Worm (Caenorhabditis elegans) whole organism, L1 larva: ENCODE data around the gene coa-1.
A peak's percentile ranks its signal among the peaks of the same experiment; 100 is the strongest.

Experiments used
- C16A3.4 ChIP-seq: fragments of 150-350 bp; optimal IDR thresholded peaks from 2 replicates; lab custom pipeline; 2014; ENCODE audit warnings: missing biosample characterization, missing genetic modification characterization
- C34B4.2 ChIP-seq: sonication (generic microtip); optimal IDR thresholded peaks from 2 replicates; lab custom pipeline; 2017; ENCODE audit warnings: mild to moderate bottlenecking, missing genetic modification characterization, missing compliant biosample characterization
- Y116A8C.19 ChIP-seq: sonication (generic microtip); optimal IDR thresholded peaks from 2 replicates; lab custom pipeline; 2016; ENCODE audit warnings: missing compliant biosample characterization, missing genetic modification characterization, borderline replicate concordance
- alr-1 ChIP-seq: fragments of 200-800 bp; sonication (Bioruptor generic); optimal IDR thresholded peaks from 2 replicates; lab custom pipeline; 2018; ENCODE audit warnings: borderline replicate concordance, mild to moderate bottlenecking, missing genetic modification characterization, missing compliant biosample characterization
- ama-1 ChIP-seq: fragments of 150-350 bp; optimal IDR thresholded peaks from 2 replicates; lab custom pipeline; 2014
- ceh-63 ChIP-seq: fragments of 200-800 bp; sonication (Bioruptor generic); optimal IDR thresholded peaks from 2 replicates; lab custom pipeline; 2018; ENCODE audit warnings: mild to moderate bottlenecking, missing genetic modification characterization, missing compliant biosample characterization
- ceh-82 ChIP-seq, 3 experiments: fragments of 150-350 bp in 1 of 3; sonication (generic microtip) in 2 of 3; optimal IDR thresholded peaks; 2 replicates each; lab custom pipeline; 2014 to 2017; ENCODE audit warnings: missing biosample characterization in 3 of 3, missing genetic modification characterization in 3 of 3
- ceh-88 ChIP-seq: fragments of 200-800 bp; sonication (Bioruptor generic); IDR thresholded peaks from 2 replicates; pipeline ENCODE4 v1.3.6; 2022; ENCODE audit warnings: missing genetic modification characterization, missing compliant biosample characterization
- ceh-90 ChIP-seq: sonication (generic microtip); optimal IDR thresholded peaks from 2 replicates; lab custom pipeline; 2016; ENCODE audit warnings: missing genetic modification characterization, missing compliant biosample characterization
- ces-1 ChIP-seq: fragments of 150-350 bp; optimal IDR thresholded peaks from 2 replicates; lab custom pipeline; 2014; ENCODE audit warnings: missing biosample characterization, missing genetic modification reagents, missing genetic modification characterization
- dpl-1 ChIP-seq, 3 experiments: fragments of 150-350 bp in 2 of 3; sonication (generic microtip) in 1 of 3; optimal IDR thresholded peaks; 2 replicates each; lab custom pipeline; 2014 to 2017; ENCODE audit warnings: missing biosample characterization in 3 of 3, missing genetic modification characterization in 3 of 3, missing genetic modification reagents in 3 of 3
- efl-1 ChIP-seq, 4 experiments: fragments of 150-350 bp; optimal IDR thresholded peaks in 3 of 4; peaks in 1 of 4; 1 replicate in 1 of 4; 2 replicates in 3 of 4; lab custom pipeline; 2014; ENCODE audit warnings: missing biosample characterization in 2 of 4, missing genetic modification characterization in 2 of 4, missing genetic modification reagents in 2 of 4
- efl-3 ChIP-seq: fragments of 200-800 bp; sonication (Bioruptor generic); optimal IDR thresholded peaks from 2 replicates; lab custom pipeline; 2018; ENCODE audit warnings: mild to moderate bottlenecking, missing genetic modification characterization, missing compliant biosample characterization
- egl-13 ChIP-seq: sonication (generic microtip); optimal IDR thresholded peaks from 2 replicates; lab custom pipeline; 2016; ENCODE audit warnings: missing genotype, missing genetic modification reagents, missing genetic modification characterization, missing compliant biosample characterization
- egl-27 ChIP-seq, 2 experiments: fragments of 150-350 bp in 1 of 2; sonication (generic microtip); optimal IDR thresholded peaks; 3 replicates each; lab custom pipeline; 2017 to 2018; ENCODE audit warnings: missing biosample characterization in 2 of 2, missing genetic modification characterization in 2 of 2, missing genetic modification reagents in 2 of 2
- elt-2 ChIP-seq: sonication (generic microtip); optimal IDR thresholded peaks from 2 replicates; lab custom pipeline; 2016; ENCODE audit warnings: missing genetic modification characterization, mild to moderate bottlenecking, inconsistent platforms, missing compliant biosample characterization, missing genetic modification reagents
- ets-5 ChIP-seq: fragments of 200-800 bp; sonication (Bioruptor generic); IDR thresholded peaks from 2 replicates; pipeline ENCODE4 v1.3.6; 2022; ENCODE audit warnings: missing genetic modification characterization, missing compliant biosample characterization
- fkh-8 ChIP-seq: sonication (generic microtip); optimal IDR thresholded peaks from 2 replicates; lab custom pipeline; 2016; ENCODE audit warnings: mild to moderate bottlenecking, missing genetic modification characterization, missing compliant biosample characterization
- grh-1 ChIP-seq: fragments of 200-800 bp; sonication (Bioruptor generic); IDR thresholded peaks from 2 replicates; pipeline ENCODE4 v1.3.6; 2022; ENCODE audit warnings: missing genetic modification reagents, missing genetic modification characterization, missing compliant biosample characterization
- hpl-2 ChIP-seq: fragments of 150-350 bp; optimal IDR thresholded peaks from 2 replicates; lab custom pipeline; 2014; ENCODE audit warnings: missing biosample characterization, missing genetic modification reagents, missing genetic modification characterization
- lin-14 ChIP-seq: fragments of 200-800 bp; sonication (Bioruptor generic); optimal IDR thresholded peaks from 2 replicates; lab custom pipeline; 2018; ENCODE audit warnings: mild to moderate bottlenecking, missing genetic modification characterization, moderate library complexity, missing compliant biosample characterization
- lin-35 ChIP-seq, 2 experiments: fragments of 150-350 bp; optimal IDR thresholded peaks; 2 replicates each; lab custom pipeline; 2014; ENCODE audit warnings: missing biosample characterization in 2 of 2, missing genetic modification characterization in 2 of 2, missing genetic modification reagents in 2 of 2
- lir-3 ChIP-seq: sonication (generic microtip); optimal IDR thresholded peaks from 2 replicates; lab custom pipeline; 2016; ENCODE audit warnings: mild to moderate bottlenecking, missing genetic modification characterization, moderate library complexity, missing compliant biosample characterization; ENCODE audit not compliant: poor library complexity
- lsy-2 ChIP-seq, 2 experiments: fragments of 150-350 bp; optimal IDR thresholded peaks; 2 replicates each; lab custom pipeline; 2014; ENCODE audit warnings: missing biosample characterization in 2 of 2, missing genetic modification characterization in 2 of 2
- mab-9 ChIP-seq: fragments of 200-800 bp; sonication (Bioruptor generic); IDR thresholded peaks from 2 replicates; pipeline ENCODE4 v1.3.6; 2022; ENCODE audit warnings: missing genetic modification reagents, missing genetic modification characterization, missing compliant biosample characterization
- mef-2 ChIP-seq: fragments of 150-350 bp; optimal IDR thresholded peaks from 2 replicates; lab custom pipeline; 2014; ENCODE audit warnings: missing biosample characterization, missing genetic modification characterization
- mep-1 ChIP-seq: fragments of 150-350 bp; optimal IDR thresholded peaks from 2 replicates; lab custom pipeline; 2014; ENCODE audit warnings: missing biosample characterization, missing genetic modification characterization
- nhr-11 ChIP-seq: fragments of 150-350 bp; optimal IDR thresholded peaks from 2 replicates; lab custom pipeline; 2014; ENCODE audit warnings: missing biosample characterization, missing genetic modification characterization
- nhr-19 ChIP-seq: fragments of 200-800 bp; sonication (Bioruptor generic); conservative IDR thresholded peaks from 2 replicates; pipeline ENCODE4 v1.3.6; 2022; ENCODE audit warnings: missing genetic modification characterization, missing compliant biosample characterization
- nhr-237 ChIP-seq: fragments of 150-350 bp; optimal IDR thresholded peaks from 2 replicates; lab custom pipeline; 2014; ENCODE audit warnings: missing biosample characterization, missing genetic modification characterization
- nhr-28 ChIP-seq: fragments of 150-350 bp; optimal IDR thresholded peaks from 2 replicates; lab custom pipeline; 2014; ENCODE audit warnings: missing biosample characterization, missing genetic modification characterization
- nhr-47 ChIP-seq: sonication (generic microtip); optimal IDR thresholded peaks from 2 replicates; lab custom pipeline; 2016; ENCODE audit warnings: mild to moderate bottlenecking, missing genetic modification characterization, moderate library complexity, missing compliant biosample characterization
- nhr-76 ChIP-seq: sonication (generic microtip); optimal IDR thresholded peaks from 2 replicates; lab custom pipeline; 2017; ENCODE audit warnings: missing biosample characterization, missing genetic modification characterization
- nhr-84 ChIP-seq: sonication (generic microtip); optimal IDR thresholded peaks from 2 replicates; lab custom pipeline; 2017; ENCODE audit warnings: missing biosample characterization, missing genetic modification characterization
- nhr-85 ChIP-seq: sonication (generic microtip); peaks from one replicate; lab custom pipeline; 2016; ENCODE audit warnings: missing genetic modification characterization, inconsistent platforms, missing compliant biosample characterization
- pag-3 ChIP-seq: sonication (generic microtip); optimal IDR thresholded peaks from 2 replicates; lab custom pipeline; 2017; ENCODE audit warnings: missing genetic modification characterization, mild to moderate bottlenecking, missing compliant biosample characterization, antibody characterized with exemption, borderline replicate concordance; ENCODE audit not compliant: insufficient read depth
- pax-3 ChIP-seq: fragments of 200-800 bp; sonication (Bioruptor generic); optimal IDR thresholded peaks from 2 replicates; lab custom pipeline; 2018; ENCODE audit warnings: mild to moderate bottlenecking, missing genetic modification characterization, moderate library complexity, missing compliant biosample characterization
- pqm-1 ChIP-seq: sonication (generic microtip); optimal IDR thresholded peaks from 3 replicates; lab custom pipeline; 2017; ENCODE audit warnings: missing biosample characterization, missing genetic modification characterization
- rnt-1 ChIP-seq: sonication (generic microtip); optimal IDR thresholded peaks from 2 replicates; lab custom pipeline; 2016; ENCODE audit warnings: mild to moderate bottlenecking, missing genetic modification characterization, moderate library complexity, missing compliant biosample characterization
- skn-1 ChIP-seq: fragments of 150-350 bp; optimal IDR thresholded peaks from 2 replicates; lab custom pipeline; 2014; ENCODE audit warnings: missing biosample characterization, missing genetic modification characterization
- snpc-4 ChIP-seq: fragments of 150-350 bp; optimal IDR thresholded peaks from 2 replicates; lab custom pipeline; 2014; ENCODE audit warnings: missing biosample characterization, missing genetic modification characterization
- sptf-1 ChIP-seq: fragments of 150-350 bp; optimal IDR thresholded peaks from 2 replicates; lab custom pipeline; 2014; ENCODE audit warnings: missing biosample characterization, missing genetic modification characterization
- sup-37 ChIP-seq: fragments of 200-800 bp; sonication (Bioruptor generic); optimal IDR thresholded peaks from 2 replicates; lab custom pipeline; 2018; ENCODE audit warnings: mild to moderate bottlenecking, missing genetic modification characterization, missing compliant biosample characterization
- unc-130 ChIP-seq: fragments of 150-350 bp; optimal IDR thresholded peaks from 2 replicates; lab custom pipeline; 2017; ENCODE audit warnings: missing biosample characterization, missing genetic modification characterization, inconsistent platforms
- unc-62 ChIP-seq: fragments of 150-350 bp; optimal IDR thresholded peaks from 2 replicates; lab custom pipeline; 2014; ENCODE audit warnings: missing biosample characterization, missing genetic modification reagents, missing genetic modification characterization
- unc-86 ChIP-seq: sonication (generic microtip); optimal IDR thresholded peaks from 2 replicates; lab custom pipeline; 2016; ENCODE audit warnings: missing genetic modification characterization, missing compliant biosample characterization
- unc-98 ChIP-seq: fragments of 200-800 bp; sonication (Bioruptor generic); IDR thresholded peaks from 2 replicates; pipeline ENCODE4 v1.3.6; 2022; ENCODE audit warnings: missing genetic modification characterization, missing compliant biosample characterization
- vab-15 ChIP-seq: sonication (generic microtip); optimal IDR thresholded peaks from 2 replicates; lab custom pipeline; 2017; ENCODE audit warnings: missing genotype, mild to moderate bottlenecking, missing genetic modification characterization, missing compliant biosample characterization
- ztf-11 ChIP-seq, 2 experiments: sonication (generic microtip); optimal IDR thresholded peaks; 2 replicates each; lab custom pipeline; 2016 to 2017; ENCODE audit warnings: missing genetic modification characterization in 2 of 2, missing biosample characterization in 1 of 2, missing compliant biosample characterization in 1 of 2
- ztf-4 ChIP-seq: fragments of 150-350 bp; optimal IDR thresholded peaks from 2 replicates; lab custom pipeline; 2014; ENCODE audit warnings: missing biosample characterization, missing genetic modification characterization

Gene coa-1

DNA sequence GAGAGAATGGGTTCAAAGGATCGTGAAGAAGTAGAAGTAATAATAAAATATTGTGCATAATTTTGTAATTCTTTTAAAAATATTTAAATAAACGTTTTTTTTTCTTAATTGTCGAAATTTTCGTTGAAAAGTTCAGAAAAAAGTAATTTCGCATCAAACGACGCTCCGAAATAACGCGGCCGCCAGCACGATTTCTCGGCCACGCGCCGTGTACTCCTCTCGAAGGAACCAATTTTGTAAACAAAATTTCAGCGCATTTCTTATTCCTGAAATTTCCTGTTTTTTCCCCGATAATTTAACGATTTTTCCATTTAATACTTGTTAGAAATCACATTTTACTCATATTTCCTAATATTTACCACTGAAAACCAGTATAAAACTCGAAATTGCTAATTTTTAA lies 13.1 kb upstream of the coa-1 start, which contains the start of gene Y38C1AA.12 (continued):
- TF ChIP-seq nhr-11 (tag; lab: Kevin White, UChicago) (peak; percentile 27), nhr-76 (tag; lab: Kevin White, UChicago) (no peak), mef-2 (tag; lab: Kevin White, UChicago) (no peak), C16A3.4 (tag; lab: Kevin White, UChicago) (peak; percentile 80), ztf-4 (tag; lab: Kevin White, UChicago) (peak; percentile 13), ceh-63 (no peak), Y116A8C.19 (tag; lab: Kevin White, UChicago) (peak; percentile 83), lir-3 (tag; lab: Kevin White, UChicago) (peak; percentile 97), ama-1 (no peak), ets-5 (GFP tag; lab: Robert Waterston, UW) (no peak), unc-98 (GFP tag; lab: Robert Waterston, UW) (peak; percentile 82), egl-13 (tag; lab: Kevin White, UChicago) (peak; percentile 95), ceh-88 (GFP tag; lab: Robert Waterston, UW) (peak; percentile 75), C34B4.2 (no peak), pqm-1 (tag; lab: Kevin White, UChicago) (no peak), rnt-1 (tag; lab: Kevin White, UChicago) (peak; percentile 99), nhr-237 (tag; lab: Kevin White, UChicago) (peak; percentile 33), pax-3 (tag; lab: Kevin White, UChicago) (peak; percentile 92), nhr-84 (no peak), unc-86 (tag; lab: Kevin White, UChicago) (peak; percentile 81), egl-27 (tag; optimal IDR thresholded peaks at IDR 0.05; lab: Kevin White, UChicago) (no peak), nhr-85 (tag; lab: Kevin White, UChicago) (peak; percentile 96), lin-35 (GFP tag; optimal IDR thresholded peaks at IDR 0.05; lab: Kevin White, UChicago) (peak; percentile 83 to 85), alr-1 (tag; lab: Kevin White, UChicago) (no peak), efl-3 (GFP tag; lab: Kevin White, UChicago) (no peak), efl-1 (optimal IDR thresholded peaks at IDR 0.05; lab: Kevin White, UChicago) (peak; percentile 77 to 78), efl-1 (GFP tag; optimal IDR thresholded peaks at IDR 0.05 in 1 of 2; lab: Kevin White, UChicago) (peak; percentile 77 to 97), nhr-19 (peak; percentile 87), unc-130 (tag; lab: Kevin White, UChicago) (peak; percentile 62), ztf-11 (tag; optimal IDR thresholded peaks at IDR 0.05; lab: Kevin White, UChicago) (peak in 1 of 2 experiments; percentile 97), lsy-2 (tag; optimal IDR thresholded peaks at IDR 0.05; lab: Kevin White, UChicago) (peak; percentile 84 to 88), ceh-82 (tag; optimal IDR thresholded peaks at IDR 0.05; lab: Kevin White, UChicago) (peak; percentile 78 to 88 (median 79)), ces-1 (GFP tag; lab: Kevin White, UChicago) (no peak), lin-14 (GFP tag; lab: Kevin White, UChicago) (no peak), pag-3 (tag; lab: Kevin White, UChicago) (no peak), hpl-2 (GFP tag; lab: Kevin White, UChicago) (no peak), fkh-8 (tag; lab: Kevin White, UChicago) (peak; percentile 93), nhr-47 (tag; lab: Kevin White, UChicago) (peak; percentile 94), vab-15 (tag; lab: Kevin White, UChicago) (peak; percentile 79), sptf-1 (no peak), ceh-90 (peak; percentile 95), mep-1 (tag; lab: Kevin White, UChicago) (peak; percentile 89), snpc-4 (peak; percentile 60), elt-2 (tag; lab: Kevin White, UChicago) (peak; percentile 73), unc-62 (GFP tag; lab: Kevin White, UChicago) (no peak), skn-1 (peak; percentile 78), sup-37 (GFP tag; lab: Kevin White, UChicago) (peak; percentile 9), dpl-1 (GFP tag; optimal IDR thresholded peaks at IDR 0.05; lab: Kevin White, UChicago) (peak; percentile 59 to 79 (median 73)), mab-9 (peak; percentile 71; the same call in 1 of the 2 replicates), grh-1 (GFP tag; lab: Robert Waterston, UW) (peak; percentile 58), nhr-28 (tag; lab: Kevin White, UChicago) (no peak)
- TF ChIP-seq, all 84 proteins: peak for 59
